Worm (Caenorhabditis elegans) whole organism, mixed stage, embryonic: ENCODE data around the gene M163.21.
A peak's percentile ranks its signal among the peaks of the same experiment; 100 is the strongest.

Source experiments
- M03D4.4 ChIP-seq: sonication (generic microtip); optimal IDR thresholded peaks from 2 replicates; lab custom pipeline; 2017; ENCODE audit warnings: mild to moderate bottlenecking, missing genetic modification characterization, missing compliant biosample characterization
- bed-3 ChIP-seq: fragments of 200-800 bp; sonication (Bioruptor generic); optimal IDR thresholded peaks from 3 replicates; lab custom pipeline; 2018; ENCODE audit warnings: mild to moderate bottlenecking, missing genetic modification characterization, moderate library complexity, missing compliant biosample characterization
- ceh-39 ChIP-seq: fragments of 150-350 bp; optimal IDR thresholded peaks from 2 replicates; lab custom pipeline; 2014; ENCODE audit warnings: missing biosample characterization, missing genetic modification characterization
- ceh-43 ChIP-seq: fragments of 200-800 bp; sonication (Bioruptor generic); optimal IDR thresholded peaks from 2 replicates; lab custom pipeline; 2018; ENCODE audit warnings: mild to moderate bottlenecking, missing genetic modification characterization, moderate library complexity, missing compliant biosample characterization
- ceh-83 ChIP-seq: fragments of 200-800 bp; sonication (Bioruptor generic); optimal IDR thresholded peaks from 2 replicates; lab custom pipeline; 2018; ENCODE audit warnings: mild to moderate bottlenecking, missing genetic modification characterization, missing compliant biosample characterization
- ces-1 ChIP-seq: fragments of 150-350 bp; optimal IDR thresholded peaks from 2 replicates; lab custom pipeline; 2014; ENCODE audit warnings: missing biosample characterization, missing genetic modification reagents, missing genetic modification characterization
- cnd-1 ChIP-seq: fragments of 200-800 bp; sonication (Bioruptor generic); optimal IDR thresholded peaks from 2 replicates; lab custom pipeline; 2018; ENCODE audit warnings: mild to moderate bottlenecking, missing genetic modification characterization, missing compliant biosample characterization
- drap-1 ChIP-seq: fragments of 200-800 bp; sonication (Bioruptor generic); optimal IDR thresholded peaks from 3 replicates; lab custom pipeline; 2018; ENCODE audit warnings: mild to moderate bottlenecking, missing genetic modification characterization, missing compliant biosample characterization
- elt-1 ChIP-seq: sonication (generic microtip); optimal IDR thresholded peaks from 2 replicates; lab custom pipeline; 2017; ENCODE audit warnings: missing genetic modification characterization, mild to moderate bottlenecking, missing compliant biosample characterization, antibody characterized with exemption, moderate library complexity, borderline replicate concordance; ENCODE audit not compliant: insufficient read depth
- elt-3 ChIP-seq: fragments of 150-350 bp; optimal IDR thresholded peaks from 2 replicates; lab custom pipeline; 2014; ENCODE audit warnings: missing biosample characterization, missing genetic modification characterization
- flh-1 ChIP-seq: fragments of 200-800 bp; sonication (Bioruptor generic); optimal IDR thresholded peaks from 2 replicates; lab custom pipeline; 2018; ENCODE audit warnings: mild to moderate bottlenecking, missing genetic modification characterization, moderate library complexity, missing compliant biosample characterization
- ham-2 ChIP-seq: fragments of 200-800 bp; sonication (Bioruptor generic); optimal IDR thresholded peaks from 2 replicates; lab custom pipeline; 2018; ENCODE audit warnings: mild to moderate bottlenecking, missing genetic modification characterization, missing compliant biosample characterization
- hlh-1 ChIP-seq: fragments of 150-350 bp; optimal IDR thresholded peaks from 2 replicates; lab custom pipeline; 2014; ENCODE audit warnings: missing biosample characterization, missing genetic modification reagents, missing genetic modification characterization
- lin-13 ChIP-seq: fragments of 150-350 bp; optimal IDR thresholded peaks from 2 replicates; lab custom pipeline; 2014; ENCODE audit warnings: missing biosample characterization, missing genetic modification characterization
- lsy-2 ChIP-seq: fragments of 150-350 bp; optimal IDR thresholded peaks from 2 replicates; lab custom pipeline; 2014; ENCODE audit warnings: missing biosample characterization, missing genetic modification characterization
- mab-5 ChIP-seq: fragments of 150-350 bp; optimal IDR thresholded peaks from 2 replicates; lab custom pipeline; 2014; ENCODE audit warnings: missing biosample characterization, missing genetic modification characterization
- mep-1 ChIP-seq: fragments of 150-350 bp; optimal IDR thresholded peaks from 2 replicates; lab custom pipeline; 2017; ENCODE audit warnings: missing biosample characterization, missing genetic modification reagents, missing genetic modification characterization, inconsistent platforms
- mls-2 ChIP-seq: sonication (generic microtip); optimal IDR thresholded peaks from 2 replicates; lab custom pipeline; 2016; ENCODE audit warnings: mild to moderate bottlenecking, missing genetic modification characterization, moderate library complexity, missing compliant biosample characterization
- nhr-12 ChIP-seq: fragments of 150-350 bp; optimal IDR thresholded peaks from 2 replicates; lab custom pipeline; 2014; ENCODE audit warnings: missing biosample characterization, missing genetic modification characterization
- nhr-2 ChIP-seq: fragments of 150-350 bp; optimal IDR thresholded peaks from 2 replicates; lab custom pipeline; 2014; ENCODE audit warnings: missing biosample characterization, missing genetic modification characterization
- nhr-76 ChIP-seq: sonication (generic microtip); optimal IDR thresholded peaks from 2 replicates; lab custom pipeline; 2017; ENCODE audit warnings: missing biosample characterization, missing genetic modification characterization
- pha-4 ChIP-seq: fragments of 150-350 bp; optimal IDR thresholded peaks from 2 replicates; lab custom pipeline; 2018; ENCODE audit warnings: missing biosample characterization, missing genetic modification reagents, missing genetic modification characterization
- sem-2 ChIP-seq: fragments of 200-800 bp; sonication (Bioruptor generic); optimal IDR thresholded peaks from 2 replicates; lab custom pipeline; 2018; ENCODE audit warnings: mild to moderate bottlenecking, missing genetic modification characterization, missing compliant biosample characterization
- snpc-4 ChIP-seq: fragments of 150-350 bp; optimal IDR thresholded peaks from 2 replicates; lab custom pipeline; 2014; ENCODE audit warnings: missing biosample characterization, missing genetic modification characterization
- sptf-1 ChIP-seq: sonication (generic microtip); optimal IDR thresholded peaks from 2 replicates; lab custom pipeline; 2017; ENCODE audit warnings: mild to moderate bottlenecking, missing genetic modification characterization, moderate library complexity, missing compliant biosample characterization
- tbx-8 ChIP-seq: fragments of 200-800 bp; sonication (Bioruptor generic); optimal IDR thresholded peaks from 2 replicates; lab custom pipeline; 2018; ENCODE audit warnings: mild to moderate bottlenecking, missing genetic modification characterization, moderate library complexity, missing compliant biosample characterization
- unc-120 ChIP-seq: sonication (generic microtip); optimal IDR thresholded peaks from 2 replicates; lab custom pipeline; 2017; ENCODE audit warnings: missing genetic modification characterization, missing compliant biosample characterization; ENCODE audit not compliant: poor library complexity, severe bottlenecking
- unc-39 ChIP-seq: fragments of 150-350 bp; optimal IDR thresholded peaks from 2 replicates; lab custom pipeline; 2014; ENCODE audit warnings: missing biosample characterization, missing genetic modification characterization
- unc-62 ChIP-seq: fragments of 150-350 bp; optimal IDR thresholded peaks from 2 replicates; lab custom pipeline; 2014; ENCODE audit warnings: missing biosample characterization, missing genetic modification reagents, missing genetic modification characterization
- zip-8 ChIP-seq: fragments of 150-350 bp; optimal IDR thresholded peaks from 2 replicates; lab custom pipeline; 2014; ENCODE audit warnings: missing biosample characterization, missing genetic modification characterization

The M163.21 gene

DNA sequence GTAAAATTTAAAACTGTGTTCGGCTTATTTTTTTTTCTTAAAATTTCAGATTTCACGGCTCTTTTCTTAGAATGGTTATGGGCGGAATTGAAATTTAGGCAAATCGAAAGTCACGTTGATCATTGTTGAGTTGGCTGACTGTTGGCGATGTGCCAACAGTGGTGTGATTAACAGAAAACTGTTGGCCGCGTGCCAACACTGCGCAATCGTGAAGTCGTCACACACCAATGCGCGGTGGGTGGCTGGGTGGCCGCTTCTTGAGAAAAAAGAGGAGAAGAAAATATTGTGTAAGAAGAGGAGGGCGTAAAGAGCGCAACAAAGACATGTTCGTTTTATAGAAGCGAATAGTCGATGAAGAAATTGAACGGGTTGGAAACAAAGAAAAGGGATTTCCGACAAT is 24.5 kb downstream of the M163.21 start:
- TF ChIP-seq ceh-39 (tag; lab: Kevin White, UChicago) (peak; percentile 70), flh-1 (GFP tag; lab: Kevin White, UChicago) (no peak), tbx-8 (no peak), mep-1 (tag; lab: Kevin White, UChicago) (peak; percentile 38), mab-5 (tag; lab: Kevin White, UChicago) (no peak), drap-1 (GFP tag; lab: Kevin White, UChicago) (no peak), cnd-1 (tag; lab: Kevin White, UChicago) (peak; percentile 55), mls-2 (peak; percentile 22), bed-3 (GFP tag; lab: Kevin White, UChicago) (no peak), nhr-12 (tag; lab: Kevin White, UChicago) (no peak), elt-1 (tag; lab: Kevin White, UChicago) (no peak), zip-8 (tag; lab: Kevin White, UChicago) (peak; percentile 23)

- TF ChIP-seq M03D4.4 (tag; lab: Kevin White, UChicago) = no peak
- TF ChIP-seq flh-1 (GFP tag; lab: Kevin White, UChicago) = no peak
- TF ChIP-seq bed-3 (GFP tag; lab: Kevin White, UChicago) = no peak
- no peak for TF ChIP-seq nhr-2 (tag; lab: Kevin White, UChicago)
- no peak for TF ChIP-seq ceh-83 (GFP tag; lab: Kevin White, UChicago)
- no peak for TF ChIP-seq pha-4 (tag; lab: Kevin White, UChicago)
- no peak for TF ChIP-seq drap-1 (GFP tag; lab: Kevin White, UChicago)
- no peak for TF ChIP-seq hlh-1 (tag; lab: Kevin White, UChicago)
- TF ChIP-seq mls-2 = no peak
- no peak for TF ChIP-seq nhr-12 (tag; lab: Kevin White, UChicago)
- no peak for TF ChIP-seq unc-120
- TF ChIP-seq sem-2 (GFP tag; lab: Kevin White, UChicago) = no peak
- TF ChIP-seq lsy-2 = no peak
- TF ChIP-seq ceh-43 (GFP tag; lab: Kevin White, UChicago) = no peak
- no peak for TF ChIP-seq mep-1 (tag; lab: Kevin White, UChicago)
- no peak for TF ChIP-seq ces-1 (GFP tag; lab: Kevin White, UChicago)
- TF ChIP-seq tbx-8 = no peak
Measured at ce11 chrX:14492441-14492840, 25.8 kb downstream of the M163.21 start.

- TF ChIP-seq ham-2 (GFP tag; lab: Kevin White, UChicago) (no peak), lsy-2 (no peak), nhr-2 (tag; lab: Kevin White, UChicago) (no peak), flh-1 (GFP tag; lab: Kevin White, UChicago) (no peak), pha-4 (tag; lab: Kevin White, UChicago) (no peak), cnd-1 (tag; lab: Kevin White, UChicago) (no peak), zip-8 (tag; lab: Kevin White, UChicago) (no peak), nhr-76 (tag; lab: Kevin White, UChicago) (no peak), elt-3 (no peak), unc-62 (no peak), elt-1 (tag; lab: Kevin White, UChicago) (no peak), bed-3 (GFP tag; lab: Kevin White, UChicago) (no peak), drap-1 (GFP tag; lab: Kevin White, UChicago) (no peak), hlh-1 (tag; lab: Kevin White, UChicago) (no peak), unc-39 (no peak), sem-2 (GFP tag; lab: Kevin White, UChicago) (no peak), ces-1 (GFP tag; lab: Kevin White, UChicago) (no peak)
- TF ChIP-seq, all 35 proteins: peak for 0
Measured at ce11 chrX:14495075-14495474, 28.4 kb downstream of the M163.21 start.

- TF ChIP-seq lin-13 (tag; lab: Kevin White, UChicago) (no peak), unc-62 (no peak), ceh-43 (GFP tag; lab: Kevin White, UChicago) (no peak), cnd-1 (tag; lab: Kevin White, UChicago) (no peak), nhr-76 (tag; lab: Kevin White, UChicago) (no peak), nhr-12 (tag; lab: Kevin White, UChicago) (no peak), bed-3 (GFP tag; lab: Kevin White, UChicago) (no peak), M03D4.4 (tag; lab: Kevin White, UChicago) (no peak), elt-3 (no peak), elt-1 (tag; lab: Kevin White, UChicago) (no peak), mab-5 (tag; lab: Kevin White, UChicago) (no peak), sptf-1 (no peak), sem-2 (GFP tag; lab: Kevin White, UChicago) (no peak), ces-1 (GFP tag; lab: Kevin White, UChicago) (no peak), ham-2 (GFP tag; lab: Kevin White, UChicago) (no peak), drap-1 (GFP tag; lab: Kevin White, UChicago) (no peak), lsy-2 (no peak), unc-120 (no peak), snpc-4 (no peak)
Measured at ce11 chrX:14495785-14496184, 29.2 kb downstream of the M163.21 start, which contains the start of gene ztf-14. ztf-14 (plus strand) TSS chrX:14496085.
